Fruit fly (Drosophila melanogaster): Measurements from ENCODE around the gene Sh3beta.

dm6 chr3L:7328567-7329253 is 40.4 kb downstream of the Sh3beta start, which contains the start of the genes mrva, CG42307 and mus312:
- peak; percentile 50 for TF ChIP-seq CG7368 (GFP tag; optimal IDR thresholded peaks at IDR 0.05)
- peak; percentile 83 for TF ChIP-seq achi (GFP tag; optimal IDR thresholded peaks at IDR 0.05)
- TF ChIP-seq CG6163 (GFP tag; IDR thresholded peaks at IDR 0.05) = peak; percentile 78
- peak; percentile 82 for TF ChIP-seq CG15336 (GFP tag; IDR thresholded peaks at IDR 0.05)
- no peak for TF ChIP-seq Hr39 (GFP tag; optimal IDR thresholded peaks at IDR 0.05)
- peak; percentile 13 for TF ChIP-seq CG6854 (GFP tag; optimal IDR thresholded peaks at IDR 0.05)
- TF ChIP-seq CG1621 (tag; optimal IDR thresholded peaks at IDR 0.05) = no peak
- no peak for TF ChIP-seq Lpt (GFP tag; optimal IDR thresholded peaks at IDR 0.05)

Data from whole organism, prepupa.